Worm (Caenorhabditis elegans) whole organism, late embryonic: ENCODE results near the gene C18D4.12.

Experiments
- ceh-48 ChIP-seq: sonication (generic microtip); optimal IDR thresholded peaks from 2 replicates; lab custom pipeline; 2016; ENCODE audit warnings: missing genetic modification characterization, inconsistent platforms, missing compliant biosample characterization
- ceh-9 ChIP-seq: sonication (generic microtip); optimal IDR thresholded peaks from 2 replicates; lab custom pipeline; 2016; ENCODE audit warnings: mild to moderate bottlenecking, missing genetic modification characterization, inconsistent platforms, missing compliant biosample characterization
- dve-1 ChIP-seq: sonication (generic microtip); optimal IDR thresholded peaks from 2 replicates; lab custom pipeline; 2017; ENCODE audit warnings: antibody characterized with exemption, mild to moderate bottlenecking, missing genetic modification characterization, missing compliant biosample characterization
- elt-4 ChIP-seq: sonication (generic microtip); optimal IDR thresholded peaks from 2 replicates; lab custom pipeline; 2016; ENCODE audit warnings: missing genetic modification characterization, missing compliant biosample characterization
- fkh-10 ChIP-seq: fragments of 150-350 bp; optimal IDR thresholded peaks from 2 replicates; lab custom pipeline; 2014; ENCODE audit warnings: missing biosample characterization, missing genetic modification reagents, missing genetic modification characterization
- hlh-30 ChIP-seq: sonication (generic microtip); optimal IDR thresholded peaks from 2 replicates; lab custom pipeline; 2017; ENCODE audit warnings: antibody characterized with exemption, missing genetic modification characterization, missing compliant biosample characterization; ENCODE audit not compliant: insufficient read depth
- lin-11 ChIP-seq: fragments of 200-800 bp; sonication (Bioruptor generic); optimal IDR thresholded peaks from 2 replicates; lab custom pipeline; 2018; ENCODE audit warnings: mild to moderate bottlenecking, missing genetic modification characterization, missing compliant biosample characterization
- nfya-1 ChIP-seq: sonication (generic microtip); optimal IDR thresholded peaks from 2 replicates; lab custom pipeline; 2017; ENCODE audit warnings: missing genetic modification characterization, mild to moderate bottlenecking, missing compliant biosample characterization, antibody characterized with exemption, moderate library complexity
- nhr-11 ChIP-seq: fragments of 150-350 bp; optimal IDR thresholded peaks from 2 replicates; lab custom pipeline; 2014; ENCODE audit warnings: missing biosample characterization, missing genetic modification characterization
- pat-9 ChIP-seq: fragments of 200-800 bp; sonication (Bioruptor generic); optimal IDR thresholded peaks from 2 replicates; lab custom pipeline; 2018; ENCODE audit warnings: mild to moderate bottlenecking, missing genetic modification characterization, moderate library complexity, missing compliant biosample characterization
- pha-4 ChIP-seq: fragments of 150-350 bp; optimal IDR thresholded peaks from 2 replicates; lab custom pipeline; 2018; ENCODE audit warnings: missing biosample characterization, missing genetic modification reagents, missing genetic modification characterization
- pros-1 ChIP-seq: fragments of 150-350 bp; optimal IDR thresholded peaks from 2 replicates; lab custom pipeline; 2014; ENCODE audit warnings: missing biosample characterization, missing genetic modification reagents, missing genetic modification characterization
- rnt-1 ChIP-seq: sonication (generic microtip); optimal IDR thresholded peaks from 2 replicates; lab custom pipeline; 2016; ENCODE audit warnings: missing genetic modification characterization, missing compliant biosample characterization
- tbx-2 ChIP-seq: sonication (generic microtip); optimal IDR thresholded peaks from 2 replicates; lab custom pipeline; 2016; ENCODE audit warnings: missing genetic modification characterization, missing compliant biosample characterization

DNA sequence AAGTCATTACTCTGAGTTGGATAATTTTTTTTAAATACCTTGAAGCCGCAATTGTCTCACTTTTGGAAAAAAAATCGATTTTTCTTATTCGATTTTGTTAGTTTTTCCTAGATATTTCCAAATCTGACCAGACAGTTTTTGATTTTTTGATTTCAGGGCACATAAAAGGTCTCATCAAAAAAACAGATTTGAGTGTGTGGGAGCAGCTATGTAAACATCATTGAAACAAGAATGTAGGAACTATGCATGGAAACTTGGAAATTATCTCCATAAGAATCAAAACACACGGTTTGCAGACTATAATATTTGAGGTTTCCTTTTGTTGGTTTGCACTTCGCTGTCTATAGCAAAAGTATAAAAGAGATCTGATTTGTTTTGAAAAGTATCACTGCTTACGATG is 44.4 kb downstream of the C18D4.12 start, which contains the start of gene scl-24:
- no peak for TF ChIP-seq pat-9
- no peak for TF ChIP-seq fkh-10
- no peak for TF ChIP-seq rnt-1 (tag; lab: Kevin White, UChicago)
- TF ChIP-seq tbx-2 (tag; lab: Kevin White, UChicago), result no peak
- TF ChIP-seq pros-1 (tag; lab: Kevin White, UChicago), result no peak
- TF ChIP-seq dve-1 (tag; lab: Kevin White, UChicago), result no peak
- no peak for TF ChIP-seq pha-4 (tag; lab: Kevin White, UChicago)
- TF ChIP-seq hlh-30 (tag; lab: Kevin White, UChicago), result no peak
- no peak for TF ChIP-seq ceh-9 (tag; lab: Kevin White, UChicago)
- TF ChIP-seq ceh-48 (tag; lab: Kevin White, UChicago), result no peak
- no peak for TF ChIP-seq lin-11 (tag; lab: Kevin White, UChicago)
- no peak for TF ChIP-seq elt-4
- no peak for TF ChIP-seq nhr-11
- no peak for TF ChIP-seq nfya-1 (tag; lab: Kevin White, UChicago)
